Worm (Caenorhabditis elegans) whole organism, young adult: ENCODE results near the gene F36A4.4.

Experiments used
- B0035.1 ChIP-seq: sonication (generic microtip); optimal IDR thresholded peaks from 2 replicates; lab custom pipeline; 2016; ENCODE audit warnings: missing genetic modification characterization, mild to moderate bottlenecking, missing compliant biosample characterization, missing genotype, missing genetic modification reagents
- B0261.1 ChIP-seq: sonication (generic microtip); optimal IDR thresholded peaks from 2 replicates; lab custom pipeline; 2016; ENCODE audit warnings: mild to moderate bottlenecking, missing genetic modification characterization, moderate library complexity, missing compliant biosample characterization
- C06A6.2 ChIP-seq: fragments of 200-800 bp; sonication (Bioruptor generic); conservative IDR thresholded peaks from 2 replicates; pipeline ENCODE4 v1.3.6; 2022; ENCODE audit warnings: missing genetic modification characterization, missing compliant biosample characterization
- F23B12.7 ChIP-seq: sonication (generic microtip); optimal IDR thresholded peaks from 2 replicates; lab custom pipeline; 2017; ENCODE audit warnings: missing genetic modification characterization, mild to moderate bottlenecking, missing compliant biosample characterization, antibody characterized with exemption, moderate library complexity; ENCODE audit not compliant: insufficient read depth
- F33H1.4 ChIP-seq: fragments of 200-800 bp; sonication (Bioruptor generic); IDR thresholded peaks from 2 replicates; pipeline ENCODE4 v1.3.6; 2022; ENCODE audit warnings: missing genetic modification reagents, missing genetic modification characterization, missing compliant biosample characterization
- F49E8.2 ChIP-seq: sonication (generic microtip); optimal IDR thresholded peaks from 3 replicates; lab custom pipeline; 2017; ENCODE audit warnings: missing genetic modification characterization, mild to moderate bottlenecking, missing compliant biosample characterization, antibody characterized with exemption, moderate library complexity; ENCODE audit not compliant: insufficient read depth
- K12H6.12 ChIP-seq: fragments of 200-800 bp; sonication (Bioruptor generic); optimal IDR thresholded peaks from 2 replicates; lab custom pipeline; 2018; ENCODE audit warnings: mild to moderate bottlenecking, missing genetic modification characterization, missing compliant biosample characterization
- Y53F4B.3 ChIP-seq: fragments of 200-800 bp; sonication (Bioruptor generic); IDR thresholded peaks from 2 replicates; pipeline ENCODE4 v1.3.6; 2022; ENCODE audit warnings: missing genetic modification reagents, missing genetic modification characterization, missing compliant biosample characterization
- Y79H2A.3 ChIP-seq: fragments of 200-800 bp; sonication (Bioruptor generic); conservative IDR thresholded peaks from 2 replicates; pipeline ENCODE4 v1.3.6; 2022; ENCODE audit warnings: missing genetic modification reagents, missing genetic modification characterization, missing compliant biosample characterization
- Y95B8A.8 ChIP-seq: fragments of 200-800 bp; sonication (Bioruptor generic); IDR thresholded peaks from 2 replicates; pipeline ENCODE4 v1.3.6; 2022; ENCODE audit warnings: missing genetic modification reagents, missing genetic modification characterization, missing compliant biosample characterization
- ZK185.1 ChIP-seq: sonication (generic microtip); optimal IDR thresholded peaks from 2 replicates; lab custom pipeline; 2016; ENCODE audit warnings: mild to moderate bottlenecking, missing genetic modification characterization, missing compliant biosample characterization; ENCODE audit not compliant: poor library complexity, severe bottlenecking
- aptf-3 ChIP-seq: fragments of 200-800 bp; sonication (Bioruptor generic); IDR thresholded peaks from 2 replicates; pipeline ENCODE4 v1.3.6; 2022; ENCODE audit warnings: missing genetic modification characterization, missing compliant biosample characterization
- atf-7 ChIP-seq: sonication (generic microtip); optimal IDR thresholded peaks from 2 replicates; lab custom pipeline; 2017; ENCODE audit warnings: mild to moderate bottlenecking, missing genetic modification characterization, missing compliant biosample characterization
- attf-3 ChIP-seq: fragments of 200-800 bp; sonication (Bioruptor generic); conservative IDR thresholded peaks from 2 replicates; pipeline ENCODE4 v1.3.6; 2022; ENCODE audit warnings: missing genetic modification reagents, missing genetic modification characterization, missing compliant biosample characterization
- ceh-27 ChIP-seq: fragments of 200-800 bp; sonication (Bioruptor generic); optimal IDR thresholded peaks from 2 replicates; lab custom pipeline; 2018; ENCODE audit warnings: mild to moderate bottlenecking, missing genetic modification characterization, moderate library complexity, missing compliant biosample characterization
- ceh-91 ChIP-seq: fragments of 200-800 bp; sonication (Bioruptor generic); IDR thresholded peaks from 2 replicates; pipeline ENCODE4 v1.3.6; 2022; ENCODE audit warnings: missing genetic modification reagents, missing genetic modification characterization, missing compliant biosample characterization
- dox-1 ChIP-seq: fragments of 200-800 bp; sonication (Bioruptor generic); IDR thresholded peaks from 2 replicates; pipeline ENCODE4 v1.3.6; 2022; ENCODE audit warnings: missing genetic modification reagents, missing genetic modification characterization, missing compliant biosample characterization
- dpl-1 ChIP-seq: fragments of 150-350 bp; optimal IDR thresholded peaks from 2 replicates; lab custom pipeline; 2014; ENCODE audit warnings: missing biosample characterization, missing genetic modification reagents, missing genetic modification characterization
- egl-18 ChIP-seq: fragments of 200-800 bp; sonication (Bioruptor generic); IDR thresholded peaks from 2 replicates; pipeline ENCODE4 v1.3.6; 2022; ENCODE audit warnings: missing genetic modification reagents, missing genetic modification characterization, missing compliant biosample characterization
- egl-44 ChIP-seq: fragments of 200-800 bp; sonication (Bioruptor generic); IDR thresholded peaks from 2 replicates; pipeline ENCODE4 v1.3.6; 2022; ENCODE audit warnings: missing genetic modification reagents, missing genetic modification characterization, missing compliant biosample characterization
- egrh-3 ChIP-seq: fragments of 200-800 bp; sonication (Bioruptor generic); IDR thresholded peaks from 2 replicates; pipeline ENCODE4 v1.3.6; 2022; ENCODE audit warnings: missing genetic modification reagents, missing genetic modification characterization, missing compliant biosample characterization
- ets-4 ChIP-seq: fragments of 200-800 bp; sonication (Bioruptor generic); optimal IDR thresholded peaks from 2 replicates; lab custom pipeline; 2018; ENCODE audit warnings: mild to moderate bottlenecking, missing genetic modification characterization, missing compliant biosample characterization
- hlh-12 ChIP-seq: sonication (generic microtip); optimal IDR thresholded peaks from 2 replicates; lab custom pipeline; 2016; ENCODE audit warnings: missing genetic modification characterization, missing compliant biosample characterization
- hmg-1.2 ChIP-seq: fragments of 200-800 bp; sonication (Bioruptor generic); IDR thresholded peaks from 2 replicates; pipeline ENCODE4 v1.3.6; 2022; ENCODE audit warnings: missing genetic modification reagents, missing genetic modification characterization, missing compliant biosample characterization
- hmg-20 ChIP-seq: fragments of 200-800 bp; sonication (Bioruptor generic); IDR thresholded peaks from 2 replicates; pipeline ENCODE4 v1.3.6; 2022; ENCODE audit warnings: missing genetic modification reagents, missing genetic modification characterization, missing compliant biosample characterization
- let-607 ChIP-seq, 2 experiments: fragments of 200-800 bp in 1 of 2; sonication (Bioruptor generic) in 1 of 2; sonication (generic microtip) in 1 of 2; optimal IDR thresholded peaks; 2 replicates each; lab custom pipeline; 2016 to 2018; ENCODE audit warnings: mild to moderate bottlenecking in 2 of 2, missing compliant biosample characterization in 2 of 2, missing genetic modification characterization in 2 of 2, moderate library complexity in 2 of 2, missing genotype in 1 of 2
- lin-26 ChIP-seq: fragments of 200-800 bp; sonication (Bioruptor generic); IDR thresholded peaks from 2 replicates; pipeline ENCODE4 v1.3.6; 2022; ENCODE audit warnings: missing genetic modification reagents, missing genetic modification characterization, missing compliant biosample characterization
- lin-35 ChIP-seq, 3 experiments: fragments of 150-350 bp in 2 of 3; sonication (generic microtip) in 1 of 3; optimal IDR thresholded peaks; 2 replicates each; lab custom pipeline; 2014 to 2018; ENCODE audit warnings: missing biosample characterization in 3 of 3, missing genetic modification characterization in 3 of 3, missing genetic modification reagents in 3 of 3
- lir-1 ChIP-seq: fragments of 200-800 bp; sonication (Bioruptor generic); conservative IDR thresholded peaks from 2 replicates; pipeline ENCODE4 v1.3.6; 2022; ENCODE audit warnings: missing genetic modification reagents, missing genetic modification characterization, missing compliant biosample characterization
- madf-6 ChIP-seq: fragments of 200-800 bp; sonication (Bioruptor generic); IDR thresholded peaks from 2 replicates; pipeline ENCODE4 v1.3.6; 2022; ENCODE audit warnings: missing genetic modification reagents, missing genetic modification characterization, missing compliant biosample characterization
- nfyb-1 ChIP-seq: fragments of 200-800 bp; sonication (Bioruptor generic); IDR thresholded peaks from 2 replicates; pipeline ENCODE4 v1.3.6; 2022; ENCODE audit warnings: missing genetic modification reagents, missing genetic modification characterization, missing compliant biosample characterization
- nhr-120 ChIP-seq: fragments of 200-800 bp; sonication (Bioruptor generic); IDR thresholded peaks from 2 replicates; pipeline ENCODE4 v1.3.6; 2022; ENCODE audit warnings: missing genetic modification characterization, missing compliant biosample characterization
- nhr-179 ChIP-seq: sonication (generic microtip); optimal IDR thresholded peaks from 2 replicates; lab custom pipeline; 2016; ENCODE audit warnings: mild to moderate bottlenecking, missing genetic modification characterization, missing compliant biosample characterization
- nhr-80 ChIP-seq: sonication (generic microtip); optimal IDR thresholded peaks from 2 replicates; lab custom pipeline; 2016; ENCODE audit warnings: missing genetic modification characterization, missing compliant biosample characterization
- pbrm-1 ChIP-seq: fragments of 200-800 bp; sonication (Bioruptor generic); IDR thresholded peaks from 2 replicates; pipeline ENCODE4 v1.3.6; 2022; ENCODE audit warnings: missing genetic modification reagents, missing genetic modification characterization, missing compliant biosample characterization
- pha-4 ChIP-seq: fragments of 150-350 bp; sonication (generic microtip); optimal IDR thresholded peaks from 2 replicates; lab custom pipeline; 2014; ENCODE audit warnings: missing biosample characterization, missing genetic modification reagents, missing genetic modification characterization
- rec-8 ChIP-seq, 2 experiments: sonication (generic microtip); optimal IDR thresholded peaks; 2 replicates each; lab custom pipeline; 2016; ENCODE audit warnings: mild to moderate bottlenecking in 2 of 2, missing genetic modification characterization in 2 of 2, missing genetic modification reagents in 2 of 2, missing genotype in 2 of 2, missing biosample characterization in 1 of 2, missing compliant biosample characterization in 1 of 2, moderate library complexity in 1 of 2
- somi-1 ChIP-seq: fragments of 200-800 bp; sonication (Bioruptor generic); optimal IDR thresholded peaks from 2 replicates; lab custom pipeline; 2018; ENCODE audit warnings: mild to moderate bottlenecking, missing genetic modification characterization, missing compliant biosample characterization
- tbp1 ChIP-seq: fragments of 200-800 bp; sonication (Bioruptor generic); optimal IDR thresholded peaks from 2 replicates; lab custom pipeline; 2018; ENCODE audit warnings: mild to moderate bottlenecking, missing genetic modification characterization, missing compliant biosample characterization
- zfh-2 ChIP-seq: fragments of 200-800 bp; sonication (Bioruptor generic); conservative IDR thresholded peaks from 2 replicates; pipeline ENCODE4 v1.3.6; 2022; ENCODE audit warnings: missing genetic modification reagents, missing genetic modification characterization, missing compliant biosample characterization
- ztf-22 ChIP-seq: fragments of 200-800 bp; sonication (Bioruptor generic); optimal IDR thresholded peaks from 2 replicates; lab custom pipeline; 2018; ENCODE audit warnings: mild to moderate bottlenecking, missing genetic modification characterization, moderate library complexity, missing compliant biosample characterization
- ztf-26 ChIP-seq: sonication (generic microtip); optimal IDR thresholded peaks from 2 replicates; lab custom pipeline; 2017; ENCODE audit warnings: missing genetic modification characterization, missing compliant biosample characterization

Gene F36A4.4

DNA sequence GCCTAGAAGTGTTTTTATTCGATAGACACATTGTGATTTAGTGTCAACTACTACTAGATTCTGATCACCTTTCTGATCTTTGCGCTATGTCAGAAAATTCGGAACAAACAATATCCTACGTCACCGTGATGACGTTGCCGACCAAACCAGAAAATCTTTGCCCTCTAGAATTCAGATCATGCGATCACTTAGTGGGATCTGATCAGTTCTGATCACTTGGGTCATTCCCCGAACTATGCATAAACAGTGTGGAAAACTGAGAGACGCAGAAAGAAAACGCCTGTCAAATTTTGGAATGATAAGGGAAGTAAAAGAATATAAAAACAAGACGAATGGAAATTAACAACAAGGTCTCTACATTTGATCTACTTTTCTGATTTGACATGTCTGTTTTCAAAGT, 27.1 kb downstream of the F36A4.4 start, which contains the start of gene F15E6.3:
F15E6.3 (plus strand) TSS at position 344 of the 400 bp plus-strand sequence.
- TF ChIP-seq ztf-26 (tag; lab: Kevin White, UChicago): peak; percentile 67
- TF ChIP-seq somi-1 (GFP tag; lab: Kevin White, UChicago): peak; percentile 14
- no peak for TF ChIP-seq let-607 (tag; optimal IDR thresholded peaks at IDR 0.05; lab: Kevin White, UChicago)
- peak; percentile 58; the same call in 1 of the 2 replicates for TF ChIP-seq hmg-1.2 (GFP tag; lab: Robert Waterston, UW)
- TF ChIP-seq ZK185.1 (tag; lab: Kevin White, UChicago): no peak
- TF ChIP-seq nfyb-1: peak; percentile 22; the same call in 1 of the 2 replicates
- no peak for TF ChIP-seq hmg-20
- TF ChIP-seq F33H1.4 (GFP tag; lab: Robert Waterston, UW): no peak
- peak; percentile 1 for TF ChIP-seq nhr-80 (tag; lab: Kevin White, UChicago)
- peak; percentile 34 for TF ChIP-seq atf-7

DNA sequence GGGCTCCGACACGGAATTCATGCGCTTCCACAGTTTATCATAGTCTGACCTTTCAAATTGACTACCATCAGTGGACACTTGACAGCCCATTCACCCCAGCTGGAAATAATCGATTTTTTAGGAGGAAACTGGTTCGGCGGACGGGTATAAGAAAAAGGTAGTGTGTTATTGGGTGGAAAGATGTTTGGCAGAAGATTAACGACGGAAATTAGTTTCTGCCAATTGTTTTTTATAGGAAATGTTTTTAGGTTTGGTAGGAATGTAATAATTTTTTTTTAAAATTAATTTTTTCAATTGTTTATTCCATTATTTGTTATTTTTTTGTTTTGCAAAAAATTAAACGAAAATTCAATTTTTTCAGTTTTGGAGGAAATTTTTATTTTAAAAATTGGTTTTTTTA, 31.6 kb downstream of the F36A4.4 start, which contains the start of gene F15E6.9:
F15E6.9 (minus strand) TSS at position 101 of the 400 bp plus-strand sequence.
- no peak for TF ChIP-seq nhr-80 (tag; lab: Kevin White, UChicago)
- no peak for TF ChIP-seq Y79H2A.3 (GFP tag; lab: Robert Waterston, UW)
- TF ChIP-seq ceh-27 (GFP tag; lab: Kevin White, UChicago): no peak
- TF ChIP-seq egl-44: no peak
- no peak for TF ChIP-seq lin-35 (GFP tag; optimal IDR thresholded peaks at IDR 0.05; lab: Kevin White, UChicago)
- no peak for TF ChIP-seq pha-4
- TF ChIP-seq ets-4: no peak
- no peak for TF ChIP-seq nhr-179
- no peak for TF ChIP-seq dox-1 (GFP tag; lab: Robert Waterston, UW)
- TF ChIP-seq hlh-12 (tag; lab: Kevin White, UChicago): no peak
- TF ChIP-seq ceh-91: no peak

DNA sequence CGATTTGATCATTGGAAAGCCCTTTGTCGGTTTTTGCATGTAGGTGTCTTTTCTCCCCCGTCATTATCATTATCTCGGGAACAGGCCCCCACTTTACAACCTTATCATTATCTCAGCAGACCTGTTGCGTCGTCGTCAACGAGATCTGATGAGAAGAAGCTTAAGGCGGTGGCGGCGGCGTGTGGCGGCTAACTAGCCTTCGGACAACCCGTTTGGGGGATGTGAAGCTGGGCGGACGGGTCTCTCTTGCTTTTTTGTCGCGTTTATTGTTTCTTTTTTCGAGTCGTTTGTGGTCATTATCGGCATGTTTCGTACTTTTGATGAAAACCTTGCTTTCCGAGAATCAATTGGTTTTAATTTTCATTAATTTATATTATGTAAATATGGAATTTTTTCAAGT, 32.6 kb downstream of the F36A4.4 start:
- TF ChIP-seq egl-18 (GFP tag; lab: Robert Waterston, UW) (no peak), F49E8.2 (no peak), let-607 (tag; optimal IDR thresholded peaks at IDR 0.05; lab: Kevin White, UChicago) (no peak), pbrm-1 (no peak), rec-8 (tag; optimal IDR thresholded peaks at IDR 0.05; lab: Kevin White, UChicago) (no peak), dpl-1 (no peak), madf-6 (GFP tag; lab: Robert Waterston, UW) (no peak), B0035.1 (tag; lab: Kevin White, UChicago) (no peak), B0261.1 (tag; lab: Kevin White, UChicago) (no peak), C06A6.2 (GFP tag; lab: Robert Waterston, UW) (no peak), K12H6.12 (tag; lab: Kevin White, UChicago) (no peak)

DNA sequence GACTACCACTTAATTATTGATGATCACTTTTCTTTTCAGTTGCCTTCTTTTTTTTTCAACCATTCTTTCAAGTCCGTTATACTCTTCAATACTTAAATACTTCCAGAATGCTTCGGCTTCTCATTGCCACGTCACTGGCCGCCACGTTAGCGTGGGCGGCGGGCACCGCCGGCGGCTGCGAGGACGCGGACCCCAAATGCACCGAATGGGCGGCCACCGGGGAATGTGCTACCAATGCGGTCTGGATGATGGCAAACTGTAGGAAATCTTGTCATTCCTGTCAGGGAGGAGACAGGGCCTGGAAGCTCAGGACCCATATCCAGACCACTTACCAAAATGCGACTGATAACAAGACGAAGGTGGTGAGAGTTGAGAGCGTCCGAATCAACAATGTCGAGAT, 33.8 kb downstream of the F36A4.4 start, which contains the start of gene lgc-22:
lgc-22 (plus strand) TSS at position 105 of the 400 bp plus-strand sequence.
- TF ChIP-seq ZK185.1 (tag; lab: Kevin White, UChicago) (no peak), Y53F4B.3 (no peak), egrh-3 (peak; percentile 47; the same call in 1 of the 2 replicates), aptf-3 (GFP tag; lab: Robert Waterston, UW) (no peak), F23B12.7 (tag; lab: Kevin White, UChicago) (no peak), zfh-2 (GFP tag; lab: Robert Waterston, UW) (peak; percentile 87), dox-1 (GFP tag; lab: Robert Waterston, UW) (peak; percentile 28; the same call in 1 of the 2 replicates), attf-3 (GFP tag; lab: Robert Waterston, UW) (no peak), Y95B8A.8 (GFP tag; lab: Robert Waterston, UW) (no peak), nhr-120 (GFP tag; lab: Robert Waterston, UW) (no peak), lin-26 (GFP tag; lab: Robert Waterston, UW) (no peak), lir-1 (GFP tag; lab: Robert Waterston, UW) (no peak), ztf-26 (tag; lab: Kevin White, UChicago) (no peak), ztf-22 (GFP tag; lab: Kevin White, UChicago) (no peak), nfyb-1 (0 out of 2 replicates have a peak, but pooled peaks have one; percentile 30), tbp1 (GFP tag; lab: Kevin White, UChicago) (no peak)
